Fruit fly (Drosophila melanogaster) whole organism, adult: Measurements from ENCODE around the gene Tsp68C.

Experiments
- CG12768 ChIP-seq: fragments of 200-800 bp; sonication (Bioruptor generic); optimal IDR thresholded peaks from 2 replicates; lab custom pipeline; 2017; ENCODE audit warnings: missing biosample characterization, missing genetic modification characterization, mild to moderate bottlenecking, moderate library complexity, missing genetic modification reagents
- CG14711 ChIP-seq: fragments of 200-800 bp; sonication (Bioruptor generic); optimal IDR thresholded peaks from 2 replicates; lab custom pipeline; 2018; ENCODE audit warnings: missing biosample characterization, mild to moderate bottlenecking, missing genetic modification characterization, moderate library complexity
- CG1620 ChIP-seq: fragments of 200-800 bp; sonication (Bioruptor generic); optimal IDR thresholded peaks from 2 replicates; lab custom pipeline; 2016; ENCODE audit warnings: missing biosample characterization, missing genetic modification characterization
- CG33017 ChIP-seq: fragments of 200-800 bp; sonication (Bioruptor generic); optimal IDR thresholded peaks from 2 replicates; lab custom pipeline; 2018; ENCODE audit warnings: missing biosample characterization, mild to moderate bottlenecking, missing genetic modification characterization, moderate library complexity
- CG7101 ChIP-seq: fragments of 200-800 bp; sonication (Bioruptor generic); optimal IDR thresholded peaks from 2 replicates; lab custom pipeline; 2018; ENCODE audit warnings: missing biosample characterization, mild to moderate bottlenecking, missing genetic modification characterization, moderate library complexity
- Crg-1 ChIP-seq: fragments of 200-800 bp; sonication (Bioruptor generic); optimal IDR thresholded peaks from 2 replicates; lab custom pipeline; 2016; ENCODE audit warnings: missing biosample characterization, missing genetic modification characterization
- Hr96 ChIP-seq: fragments of 200-800 bp; sonication (Bioruptor generic); optimal IDR thresholded peaks from 2 replicates; lab custom pipeline; 2016; ENCODE audit warnings: missing biosample characterization, missing genetic modification characterization
- Mnt ChIP-seq: fragments of 200-800 bp; sonication (Bioruptor generic); optimal IDR thresholded peaks from 2 replicates; lab custom pipeline; 2016; ENCODE audit warnings: missing biosample characterization, mild to moderate bottlenecking, missing genetic modification characterization
- bab1 ChIP-seq: fragments of 200-800 bp; sonication (Bioruptor generic); optimal IDR thresholded peaks from 3 replicates; lab custom pipeline; 2019; ENCODE audit warnings: missing biosample characterization, mild to moderate bottlenecking, missing genetic modification characterization, moderate library complexity
- cnc ChIP-seq, 2 experiments: fragments of >200 bp; optimal IDR thresholded peaks; 2 replicates each; lab custom pipeline; 2017
- pad ChIP-seq: fragments of 200-800 bp; sonication (Bioruptor generic); optimal IDR thresholded peaks from 3 replicates; lab custom pipeline; 2017; ENCODE audit warnings: missing biosample characterization, missing genetic modification characterization, mild to moderate bottlenecking, moderate library complexity, missing genetic modification reagents
- tj ChIP-seq: fragments of 200-800 bp; sonication (Bioruptor generic); optimal IDR thresholded peaks from 3 replicates; lab custom pipeline; 2017; ENCODE audit warnings: missing biosample characterization, mild to moderate bottlenecking, missing genetic modification characterization, moderate library complexity

Gene Tsp68C

DNA sequence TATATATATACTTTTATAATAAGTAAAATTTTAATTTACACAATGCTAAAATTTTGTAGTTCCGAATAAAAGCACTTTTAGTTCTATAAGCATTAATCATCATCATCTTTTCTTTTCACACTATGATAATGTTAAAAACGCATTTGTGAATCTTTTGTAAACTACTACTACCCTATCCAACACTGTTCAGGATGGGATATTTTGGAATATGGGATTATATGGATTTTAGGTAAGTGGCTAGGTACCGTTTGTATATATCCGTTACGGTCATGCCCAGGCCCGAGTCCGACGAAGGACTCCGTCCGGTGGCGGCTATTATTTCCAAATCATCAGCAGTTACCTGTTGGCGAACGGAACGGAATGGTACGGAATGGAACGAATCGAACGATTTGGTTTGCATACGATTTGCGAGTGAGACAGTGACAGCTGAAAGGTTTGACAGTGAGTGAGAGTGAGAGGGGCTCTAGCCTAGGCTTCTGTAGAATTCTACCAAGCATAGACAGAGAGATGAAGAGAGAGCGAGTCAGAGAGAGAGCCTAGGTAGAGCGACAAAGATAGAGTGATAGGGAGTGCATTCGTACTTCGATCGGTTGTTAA is 41.1 kb downstream of the Tsp68C start:
- TF ChIP-seq CG33017 (tag; lab: Kevin White, UChicago), result no peak
- no peak for TF ChIP-seq tj (GFP tag; lab: Kevin White, UChicago)
- no peak for TF ChIP-seq Mnt (GFP tag; lab: Kevin White, UChicago)
- no peak for TF ChIP-seq Crg-1 (GFP tag; lab: Kevin White, UChicago)
- no peak for TF ChIP-seq CG14711 (tag; lab: Kevin White, UChicago)
- no peak for TF ChIP-seq CG7101 (tag; lab: Kevin White, UChicago)
- no peak for TF ChIP-seq CG1620 (GFP tag; lab: Kevin White, UChicago)
- no peak for TF ChIP-seq Hr96 (GFP tag; lab: Kevin White, UChicago)
- TF ChIP-seq cnc (optimal IDR thresholded peaks at IDR 0.05; lab: Kevin White, UChicago), result no peak
- TF ChIP-seq bab1 (GFP tag; lab: Kevin White, UChicago), result no peak

DNA sequence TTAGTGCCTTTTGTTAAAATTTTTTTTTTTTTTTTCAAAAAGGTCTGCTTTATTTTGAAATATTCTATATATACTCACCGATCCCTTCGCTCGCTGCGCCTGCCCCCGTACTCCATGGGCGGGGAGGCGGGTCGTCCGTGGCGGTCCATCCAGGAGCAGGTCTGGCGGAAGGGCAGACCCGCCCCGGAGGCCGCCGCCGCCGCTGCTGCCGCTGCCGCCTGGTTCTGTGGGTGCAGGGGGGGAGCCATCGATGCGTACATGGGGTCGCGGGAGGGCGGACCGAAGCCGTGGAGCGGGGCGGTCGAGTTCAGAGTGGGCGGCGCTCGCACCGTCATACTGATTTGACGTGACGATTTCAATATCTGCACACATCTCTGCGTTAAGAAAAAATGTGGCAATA is 43.6 kb downstream of the Tsp68C start:
- no peak for TF ChIP-seq Hr96 (GFP tag; lab: Kevin White, UChicago)
- TF ChIP-seq CG1620 (GFP tag; lab: Kevin White, UChicago), result no peak
- TF ChIP-seq CG12768 (GFP tag; lab: Kevin White, UChicago), result no peak
- TF ChIP-seq cnc (optimal IDR thresholded peaks at IDR 0.05; lab: Kevin White, UChicago), result no peak
- no peak for TF ChIP-seq pad (GFP tag; lab: Kevin White, UChicago)
- no peak for TF ChIP-seq CG7101 (tag; lab: Kevin White, UChicago)
- no peak for TF ChIP-seq Mnt (GFP tag; lab: Kevin White, UChicago)
